Fruit fly (Drosophila melanogaster): ENCODE results near the gene Oseg5.

- TF ChIP-seq CG14050 (GFP tag; IDR thresholded peaks at IDR 0.05) (no peak), CG17829 (tag; optimal IDR thresholded peaks at IDR 0.05) (no peak), CG17912 (GFP tag; optimal IDR thresholded peaks at IDR 0.05) (no peak), CG10654 (GFP tag; optimal IDR thresholded peaks at IDR 0.05) (no peak), Hmr (GFP tag; optimal IDR thresholded peaks at IDR 0.05) (no peak), CG4424 (GFP tag; optimal IDR thresholded peaks at IDR 0.05) (no peak), bbx (GFP tag; IDR thresholded peaks at IDR 0.05; ENCODE audit: partially characterized antibody) (no peak), aop (GFP tag; IDR thresholded peaks at IDR 0.05) (no peak), Hr39 (optimal IDR thresholded peaks at IDR 0.05) (no peak), exex (tag; optimal IDR thresholded peaks at IDR 0.05) (no peak), salm (tag; optimal IDR thresholded peaks at IDR 0.05) (no peak), insv (GFP tag; optimal IDR thresholded peaks at IDR 0.05) (no peak)
These were observed 16.0 kb upstream of the Oseg5 start for dm6 chr2L:20851592-20851991.

Data from whole organism, embryonic.